Fruit fly (Drosophila melanogaster) whole organism, embryonic: ENCODE measurements around the gene borr.

Experiments used
- Bteb2 ChIP-seq: fragments of 200-800 bp; sonication (Bioruptor generic); optimal IDR thresholded peaks from 2 replicates; lab custom pipeline; 2016; ENCODE audit warnings: missing biosample characterization, missing genetic modification characterization
- CG12744 ChIP-seq: fragments of 200-800 bp; sonication (Bioruptor generic); optimal IDR thresholded peaks from 2 replicates; lab custom pipeline; 2016; ENCODE audit warnings: missing biosample characterization, missing genetic modification characterization
- CG12942 ChIP-seq: fragments of 200-800 bp; sonication (Bioruptor generic); optimal IDR thresholded peaks from 3 replicates; lab custom pipeline; 2016; ENCODE audit warnings: missing biosample characterization, missing genetic modification characterization
- CG16779 ChIP-seq: fragments of 200-800 bp; sonication (Bioruptor generic); IDR thresholded peaks from 2 replicates; pipeline ENCODE4 v1.3.6; 2022; ENCODE audit warnings: missing biosample characterization, missing genetic modification characterization
- CG16813 ChIP-seq: fragments of 200-800 bp; sonication (Bioruptor generic); IDR thresholded peaks from 3 replicates; pipeline ENCODE4 v1.3.6; 2022; ENCODE audit warnings: missing biosample characterization, missing genetic modification characterization; ENCODE audit not compliant: partially characterized antibody
- CG2199 ChIP-seq: fragments of 200-800 bp; sonication (Bioruptor generic); IDR thresholded peaks from 3 replicates; pipeline ENCODE4 v1.3.6; 2022; ENCODE audit warnings: missing biosample characterization, missing genetic modification characterization
- CG2678 ChIP-seq: fragments of 200-800 bp; sonication (Bioruptor generic); optimal IDR thresholded peaks from 3 replicates; lab custom pipeline; 2019; ENCODE audit warnings: missing biosample characterization, mild to moderate bottlenecking, missing genetic modification characterization, moderate library complexity
- CG30020 ChIP-seq: fragments of 200-800 bp; optimal IDR thresholded peaks from 2 replicates; lab custom pipeline; 2019; ENCODE audit warnings: missing biosample characterization, mild to moderate bottlenecking, missing genetic modification characterization, moderate library complexity
- CG31365 ChIP-seq: fragments of 200-800 bp; sonication (Bioruptor generic); optimal IDR thresholded peaks from 2 replicates; lab custom pipeline; 2018; ENCODE audit warnings: missing biosample characterization, mild to moderate bottlenecking, missing genetic modification characterization
- CG32767 ChIP-seq: fragments of 200-800 bp; sonication (Bioruptor generic); IDR thresholded peaks from 2 replicates; pipeline ENCODE4 v1.3.6; 2022; ENCODE audit warnings: missing biosample characterization, missing genetic modification characterization
- CG4424 ChIP-seq: fragments of 200-800 bp; sonication (Bioruptor generic); optimal IDR thresholded peaks from 3 replicates; lab custom pipeline; 2016; ENCODE audit warnings: missing biosample characterization, missing genetic modification characterization
- CG4820 ChIP-seq: fragments of 200-800 bp; sonication (Bioruptor generic); optimal IDR thresholded peaks from 3 replicates; lab custom pipeline; 2016; ENCODE audit warnings: missing biosample characterization, missing genetic modification characterization
- CG6683 ChIP-seq: fragments of 200-800 bp; sonication (Bioruptor generic); optimal IDR thresholded peaks from 2 replicates; lab custom pipeline; 2017; ENCODE audit warnings: missing biosample characterization, mild to moderate bottlenecking, missing genetic modification characterization, missing genetic modification reagents
- CG7786 ChIP-seq: fragments of 200-800 bp; sonication (Bioruptor generic); optimal IDR thresholded peaks from 2 replicates; lab custom pipeline; 2016; ENCODE audit warnings: missing biosample characterization, missing genetic modification characterization
- CG8478 ChIP-seq: fragments of >200 bp; optimal IDR thresholded peaks from 2 replicates; lab custom pipeline; 2018
- CG9215 ChIP-seq: fragments of 200-800 bp; sonication (Bioruptor generic); IDR thresholded peaks from 2 replicates; pipeline ENCODE4 v1.3.6; 2022; ENCODE audit warnings: missing biosample characterization, missing genetic modification characterization
- CG9609 ChIP-seq: fragments of 200-800 bp; sonication (Bioruptor generic); optimal IDR thresholded peaks from 3 replicates; lab custom pipeline; 2016; ENCODE audit warnings: missing biosample characterization, missing genetic modification characterization
- Chrac-16 ChIP-seq: fragments of 200-800 bp; sonication (Bioruptor generic); optimal IDR thresholded peaks from 3 replicates; lab custom pipeline; 2016; ENCODE audit warnings: missing biosample characterization, missing genetic modification characterization
- Dll ChIP-seq: fragments of 200-800 bp; sonication (Bioruptor generic); IDR thresholded peaks from 4 replicates; pipeline ENCODE4 v1.3.6; 2022; ENCODE audit warnings: missing biosample characterization, missing genetic modification characterization; ENCODE audit not compliant: partially characterized antibody
- Dp ChIP-seq: fragments of 200-800 bp; sonication (Bioruptor generic); optimal IDR thresholded peaks from 2 replicates; lab custom pipeline; 2018; ENCODE audit warnings: missing biosample characterization, mild to moderate bottlenecking, missing genetic modification characterization, moderate library complexity
- E2f1 ChIP-seq: fragments of 200-800 bp; sonication (Bioruptor generic); IDR thresholded peaks from 2 replicates; pipeline ENCODE4 v1.3.6; 2022; ENCODE audit warnings: missing biosample characterization, missing genetic modification characterization
- Fer3 ChIP-seq: fragments of 200-800 bp; sonication (Bioruptor generic); optimal IDR thresholded peaks from 2 replicates; lab custom pipeline; 2018; ENCODE audit warnings: missing biosample characterization, mild to moderate bottlenecking, missing genetic modification characterization, moderate library complexity
- GATAe ChIP-seq: fragments of 200-800 bp; sonication (Bioruptor generic); conservative IDR thresholded peaks from 2 replicates; pipeline ENCODE4 v1.3.6; 2022; ENCODE audit warnings: missing biosample characterization, missing genetic modification characterization
- HHEX ChIP-seq: fragments of 200-800 bp; sonication (Bioruptor generic); optimal IDR thresholded peaks from 3 replicates; lab custom pipeline; 2017; ENCODE audit warnings: missing biosample characterization, mild to moderate bottlenecking, missing genetic modification characterization, missing genetic modification reagents
- Hmr ChIP-seq: fragments of 200-800 bp; sonication (Bioruptor generic); optimal IDR thresholded peaks from 3 replicates; lab custom pipeline; 2017; ENCODE audit warnings: mild to moderate bottlenecking, missing biosample characterization, missing genetic modification reagents, missing genetic modification characterization
- Jarid2 ChIP-seq: fragments of 200-800 bp; sonication (Bioruptor generic); optimal IDR thresholded peaks from 3 replicates; lab custom pipeline; 2017; ENCODE audit warnings: mild to moderate bottlenecking, missing biosample characterization, missing genetic modification reagents, missing genetic modification characterization
- NC2α ChIP-seq: fragments of 200-800 bp; sonication (Bioruptor generic); optimal IDR thresholded peaks from 2 replicates; lab custom pipeline; 2016; ENCODE audit warnings: missing biosample characterization, missing genetic modification characterization
- NC2β ChIP-seq: fragments of 200-800 bp; sonication (Bioruptor generic); optimal IDR thresholded peaks from 2 replicates; lab custom pipeline; 2016; ENCODE audit warnings: missing biosample characterization, missing genetic modification characterization
- Oaz ChIP-seq: fragments of 200-800 bp; sonication (Bioruptor generic); IDR thresholded peaks from 2 replicates; pipeline ENCODE4 v1.3.6; 2022; ENCODE audit warnings: missing biosample characterization, missing genetic modification characterization
- Ptx1 ChIP-seq: fragments of 200-800 bp; sonication (Bioruptor generic); IDR thresholded peaks from 2 replicates; pipeline ENCODE4 v1.3.6; 2022; ENCODE audit warnings: missing biosample characterization, missing genetic modification characterization
- Rx ChIP-seq: fragments of 200-800 bp; sonication (Bioruptor generic); IDR thresholded peaks from 2 replicates; pipeline ENCODE4 v1.3.6; 2022; ENCODE audit warnings: missing biosample characterization, missing genetic modification characterization
- Sox100B ChIP-seq: fragments of 200-800 bp; sonication (Bioruptor generic); optimal IDR thresholded peaks from 3 replicates; lab custom pipeline; 2018; ENCODE audit warnings: missing biosample characterization, mild to moderate bottlenecking, missing genetic modification characterization
- ab ChIP-seq: fragments of 200-800 bp; sonication (Bioruptor generic); optimal IDR thresholded peaks from 2 replicates; lab custom pipeline; 2016; ENCODE audit warnings: missing biosample characterization, missing genetic modification characterization
- ato ChIP-seq: fragments of 200-800 bp; sonication (Bioruptor generic); IDR thresholded peaks from 2 replicates; pipeline ENCODE4 v1.3.6; 2022; ENCODE audit warnings: missing biosample characterization, missing genetic modification characterization; ENCODE audit not compliant: partially characterized antibody
- bcd ChIP-seq: fragments of 200-800 bp; sonication (Bioruptor generic); optimal IDR thresholded peaks from 2 replicates; lab custom pipeline; 2017; ENCODE audit warnings: missing biosample characterization, mild to moderate bottlenecking, missing genetic modification characterization
- cas ChIP-seq: fragments of 200-800 bp; sonication (Bioruptor generic); IDR thresholded peaks from 2 replicates; pipeline ENCODE4 v1.3.6; 2022; ENCODE audit warnings: missing biosample characterization, missing genetic modification characterization
- emc ChIP-seq: fragments of 200-800 bp; sonication (Bioruptor generic); optimal IDR thresholded peaks from 2 replicates; lab custom pipeline; 2016; ENCODE audit warnings: missing biosample characterization, missing genetic modification characterization
- eve ChIP-seq, 2 experiments: fragments of >200 bp; optimal IDR thresholded peaks; 2 replicates each; lab custom pipeline; 2017; ENCODE audit warnings: missing biosample characterization in 2 of 2, missing genetic modification characterization in 2 of 2
- gem ChIP-seq: fragments of 200-800 bp; sonication (Bioruptor generic); optimal IDR thresholded peaks from 2 replicates; lab custom pipeline; 2019; ENCODE audit warnings: missing biosample characterization, mild to moderate bottlenecking, missing genetic modification characterization, moderate library complexity
- jigr1 ChIP-seq: fragments of 200-800 bp; sonication (Bioruptor generic); IDR thresholded peaks from 3 replicates; pipeline ENCODE4 v1.3.6; 2022; ENCODE audit warnings: missing biosample characterization, missing genetic modification characterization
- klu ChIP-seq: fragments of 200-800 bp; sonication (Bioruptor generic); IDR thresholded peaks from 2 replicates; pipeline ENCODE4 v1.3.6; 2022; ENCODE audit warnings: missing biosample characterization, missing genetic modification characterization
- mld ChIP-seq: fragments of 200-800 bp; sonication (Bioruptor generic); IDR thresholded peaks from 3 replicates; pipeline ENCODE4 v1.3.6; 2022; ENCODE audit warnings: missing biosample characterization, missing genetic modification characterization; ENCODE audit not compliant: partially characterized antibody
- psq ChIP-seq: fragments of 200-800 bp; sonication (Bioruptor generic); optimal IDR thresholded peaks from 2 replicates; lab custom pipeline; 2017; ENCODE audit warnings: missing biosample characterization, missing genetic modification characterization
- pum ChIP-seq: fragments of 200-800 bp; sonication (Bioruptor generic); optimal IDR thresholded peaks from 2 replicates; lab custom pipeline; 2016; ENCODE audit warnings: missing biosample characterization, missing genetic modification characterization
- seq ChIP-seq: fragments of 200-800 bp; sonication (Bioruptor generic); IDR thresholded peaks from 2 replicates; pipeline ENCODE4 v1.3.6; 2022; ENCODE audit warnings: missing biosample characterization, missing genetic modification characterization
- sna ChIP-seq: fragments of 200-800 bp; sonication (Bioruptor generic); IDR thresholded peaks from 2 replicates; pipeline ENCODE4 v1.3.6; 2022; ENCODE audit warnings: missing biosample characterization, missing genetic modification characterization; ENCODE audit not compliant: partially characterized antibody
- stc ChIP-seq: fragments of 200-800 bp; sonication (Bioruptor generic); IDR thresholded peaks from 2 replicates; pipeline ENCODE4 v1.3.6; 2022; ENCODE audit warnings: missing biosample characterization, missing genetic modification characterization
- tap ChIP-seq: fragments of 200-800 bp; optimal IDR thresholded peaks from 3 replicates; lab custom pipeline; 2019; ENCODE audit warnings: missing biosample characterization, mild to moderate bottlenecking, missing genetic modification characterization, moderate library complexity
- tup ChIP-seq: fragments of 200-800 bp; sonication (Bioruptor generic); optimal IDR thresholded peaks from 2 replicates; lab custom pipeline; 2016; ENCODE audit warnings: missing biosample characterization, mild to moderate bottlenecking, missing genetic modification characterization, moderate library complexity
- yki ChIP-seq: fragments of >200 bp; optimal IDR thresholded peaks from 3 replicates; lab custom pipeline; 2018
- z ChIP-seq: fragments of 200-800 bp; sonication (Bioruptor generic); IDR thresholded peaks from 3 replicates; pipeline ENCODE4 v1.3.6; 2022; ENCODE audit warnings: missing biosample characterization, missing genetic modification characterization

borr gene

dm6 chr2L:9224364-9225019, 28.4 kb downstream of the borr start (continued):
- TF ChIP-seq klu: 0 out of 2 replicates have a peak, but pooled peaks have one; percentile 18
- TF ChIP-seq CG12744 (GFP tag; lab: Kevin White, UChicago): no peak
- peak; percentile 9 for TF ChIP-seq Chrac-16 (GFP tag; lab: Kevin White, UChicago)
- peak; percentile 9 for TF ChIP-seq CG4424 (GFP tag; lab: Kevin White, UChicago)
- TF ChIP-seq CG2199 (GFP tag; lab: Robert Waterston, UW): peak; percentile 71; the same call in 1 of the 3 replicates
- TF ChIP-seq CG16813 (GFP tag; lab: Robert Waterston, UW): no peak
- no peak for TF ChIP-seq CG31365 (tag; lab: Kevin White, UChicago)
- TF ChIP-seq yki (lab: Kevin White, UChicago): no peak
- TF ChIP-seq Dp: no peak
- TF ChIP-seq ato (GFP tag; lab: Robert Waterston, UW): no peak
- no peak for TF ChIP-seq Dll (GFP tag; lab: Robert Waterston, UW)
- no peak for TF ChIP-seq CG32767 (GFP tag; lab: Robert Waterston, UW)
- TF ChIP-seq CG8478 (lab: Kevin White, UChicago): no peak
- TF ChIP-seq emc (GFP tag; lab: Kevin White, UChicago): no peak
- no peak for TF ChIP-seq mld (GFP tag; lab: Robert Waterston, UW)
- peak; percentile 52 for TF ChIP-seq pum (GFP tag; lab: Kevin White, UChicago)
- TF ChIP-seq Bteb2 (GFP tag; lab: Kevin White, UChicago): no peak
- TF ChIP-seq CG9609: peak; percentile 22
- peak; percentile 79 for TF ChIP-seq stc (GFP tag; lab: Robert Waterston, UW)
- TF ChIP-seq CG2678: peak; percentile 24
- no peak for TF ChIP-seq Jarid2 (GFP tag; lab: Kevin White, UChicago)
- no peak for TF ChIP-seq CG30020 (tag; lab: Kevin White, UChicago)
- TF ChIP-seq CG9215 (GFP tag; lab: Robert Waterston, UW): peak; percentile 51; the same call in 1 of the 2 replicates
- TF ChIP-seq sna (GFP tag; lab: Robert Waterston, UW): no peak
- TF ChIP-seq CG6683 (GFP tag; lab: Kevin White, UChicago): no peak
- no peak for TF ChIP-seq CG12942 (GFP tag; lab: Kevin White, UChicago)
- peak; percentile 70; the same call in 1 of the 2 replicates for TF ChIP-seq seq (GFP tag; lab: Robert Waterston, UW)
- TF ChIP-seq GATAe (GFP tag; lab: Robert Waterston, UW): no peak; the same call in 1 of the 2 replicates
- TF ChIP-seq z (GFP tag; lab: Robert Waterston, UW): 0 out of 3 replicates have a peak, but pooled peaks have one; percentile 56
- peak; percentile 77 for TF ChIP-seq E2f1 (GFP tag; lab: Robert Waterston, UW)
- TF ChIP-seq CG7786 (GFP tag; lab: Kevin White, UChicago): no peak
- TF ChIP-seq tap: no peak
- peak; percentile 69; the same call in 1 of the 3 replicates for TF ChIP-seq jigr1 (GFP tag; lab: Robert Waterston, UW)
- no peak for TF ChIP-seq eve (GFP tag; optimal IDR thresholded peaks at IDR 0.05; lab: Kevin White, UChicago)
- TF ChIP-seq bcd (GFP tag; lab: Kevin White, UChicago): peak; percentile 36
- TF ChIP-seq psq (GFP tag; lab: Kevin White, UChicago): no peak
- peak; percentile 42 for TF ChIP-seq gem (tag; lab: Kevin White, UChicago)
- TF ChIP-seq CG16779: peak; percentile 71
- peak; percentile 19 for TF ChIP-seq Sox100B (GFP tag; lab: Kevin White, UChicago)
- 0 out of 2 replicates have a peak, but pooled peaks have one; percentile 6 for TF ChIP-seq Oaz (GFP tag; lab: Robert Waterston, UW)
- no peak for TF ChIP-seq HHEX (GFP tag; lab: Kevin White, UChicago)
- no peak for TF ChIP-seq NC2β (GFP tag; lab: Kevin White, UChicago)
- TF ChIP-seq CG4820 (GFP tag; lab: Kevin White, UChicago): peak; percentile 6
- TF ChIP-seq ab (GFP tag; lab: Kevin White, UChicago): no peak
- TF ChIP-seq tup (GFP tag; lab: Kevin White, UChicago): no peak
- no peak for TF ChIP-seq cas
- peak; percentile 71 for TF ChIP-seq Rx
- peak; percentile 29 for TF ChIP-seq Hmr (GFP tag; lab: Kevin White, UChicago)
- TF ChIP-seq NC2α (GFP tag; lab: Kevin White, UChicago): no peak
- no peak for TF ChIP-seq Fer3 (tag; lab: Kevin White, UChicago)
- TF ChIP-seq Ptx1 (GFP tag; lab: Robert Waterston, UW): peak; percentile 81
